Worm (Caenorhabditis elegans): ENCODE measurements around the gene F52C6.3.
"Not testable (repeated sequence)": the region's sequence is repeated elsewhere in the genome, so short reads cannot be mapped to it uniquely, and the experiment has no call there.

Gene F52C6.3

ce11 chrII:1939652-1940051 lies 15.1 kb downstream of the F52C6.3 start, which contains the start of gene ZK250.13:
ZK250.13 (minus strand) TSS chrII:1939752.
- no peak for TF ChIP-seq skn-1 (tag; optimal IDR thresholded peaks at IDR 0.05)
- peak; percentile 65 for TF ChIP-seq elt-2 (tag; optimal IDR thresholded peaks at IDR 0.05)
- no peak for TF ChIP-seq jun-1 (tag; optimal IDR thresholded peaks at IDR 0.05)
- no peak for TF ChIP-seq ZK546.5 (tag; optimal IDR thresholded peaks at IDR 0.05)
- no peak for TF ChIP-seq sea-2 (GFP tag; optimal IDR thresholded peaks at IDR 0.05)
- no peak for TF ChIP-seq nhr-77 (tag; optimal IDR thresholded peaks at IDR 0.05)
- TF ChIP-seq fkh-10 (GFP tag; optimal IDR thresholded peaks at IDR 0.05): no peak
- TF ChIP-seq lsy-12 (tag; optimal IDR thresholded peaks at IDR 0.05): no peak

- TF ChIP-seq ceh-9 (tag; optimal IDR thresholded peaks at IDR 0.05) (no peak), zag-1 (tag; optimal IDR thresholded peaks at IDR 0.05) (no peak), tbx-2 (tag; optimal IDR thresholded peaks at IDR 0.05) (no peak), sea-2 (GFP tag; optimal IDR thresholded peaks at IDR 0.05) (no peak), aly-2 (tag; optimal IDR thresholded peaks at IDR 0.05) (no peak), nhr-25 (tag; optimal IDR thresholded peaks at IDR 0.05) (no peak), hmg-11 (tag; optimal IDR thresholded peaks at IDR 0.05) (no peak), nhr-11 (tag; optimal IDR thresholded peaks at IDR 0.05) (no peak), skn-1 (tag; optimal IDR thresholded peaks at IDR 0.05) (no peak), ama-1 (optimal IDR thresholded peaks at IDR 0.05) (no peak), R02D3.7 (tag; optimal IDR thresholded peaks at IDR 0.05) (no peak), elt-3 (tag; optimal IDR thresholded peaks at IDR 0.05) (no peak), daf-12 (tag; optimal IDR thresholded peaks at IDR 0.05) (no peak), lsy-12 (tag; optimal IDR thresholded peaks at IDR 0.05) (no peak), ZK546.5 (tag; optimal IDR thresholded peaks at IDR 0.05) (no peak), unc-62 (GFP tag; optimal IDR thresholded peaks at IDR 0.05) (no peak), ztf-4 (tag; optimal IDR thresholded peaks at IDR 0.05) (no peak), nhr-67 (tag; optimal IDR thresholded peaks at IDR 0.05) (no peak), fos-1 (tag; optimal IDR thresholded peaks at IDR 0.05) (no peak)
Observed at ce11 chrII:1945093-1945492, 20.5 kb downstream of the F52C6.3 start, which contains the start of gene ZK250.14. ZK250.14 (minus strand) TSS chrII:1945193.

ce11 chrII:1946427-1946826 lies 21.9 kb downstream of the F52C6.3 start, which contains the start of gene math-48:
math-48 (minus strand) TSS chrII:1946527.
- TF ChIP-seq nhr-77 (tag; optimal IDR thresholded peaks at IDR 0.05): no peak
- TF ChIP-seq ceh-9 (tag; optimal IDR thresholded peaks at IDR 0.05): no peak
- no peak for TF ChIP-seq fos-1 (tag; optimal IDR thresholded peaks at IDR 0.05)
- no peak for TF ChIP-seq mdl-1 (tag; optimal IDR thresholded peaks at IDR 0.05)
- no peak for TF ChIP-seq sea-2 (GFP tag; optimal IDR thresholded peaks at IDR 0.05)
- no peak for TF ChIP-seq lsy-12 (tag; optimal IDR thresholded peaks at IDR 0.05)
- no peak for TF ChIP-seq egl-27 (tag; optimal IDR thresholded peaks at IDR 0.05)
- TF ChIP-seq fkh-10 (GFP tag; optimal IDR thresholded peaks at IDR 0.05): no peak
- no peak for TF ChIP-seq aly-2 (tag; optimal IDR thresholded peaks at IDR 0.05)
- TF ChIP-seq lin-39 (tag; optimal IDR thresholded peaks at IDR 0.05): no peak
- no peak for TF ChIP-seq ztf-11 (tag; optimal IDR thresholded peaks at IDR 0.05)
- no peak for TF ChIP-seq nhr-76 (tag; optimal IDR thresholded peaks at IDR 0.05)
- TF ChIP-seq hmg-11 (tag; optimal IDR thresholded peaks at IDR 0.05): no peak
- no peak for TF ChIP-seq skn-1 (tag; optimal IDR thresholded peaks at IDR 0.05)
- TF ChIP-seq ZK546.5 (tag; optimal IDR thresholded peaks at IDR 0.05): no peak
- no peak for TF ChIP-seq elt-2 (tag; optimal IDR thresholded peaks at IDR 0.05)
- TF ChIP-seq nhr-11 (tag; optimal IDR thresholded peaks at IDR 0.05): no peak
- TF ChIP-seq lin-15B (tag; optimal IDR thresholded peaks at IDR 0.05): no peak
- no peak for TF ChIP-seq R02D3.7 (tag; optimal IDR thresholded peaks at IDR 0.05)

ce11 chrII:1948393-1948792 lies 23.8 kb downstream of the F52C6.3 start, which contains the start of gene ZK250.2:
ZK250.2 (plus strand) TSS chrII:1948693.
- TF ChIP-seq eor-1, ZK546.5, hmg-11 (tag; optimal IDR thresholded peaks at IDR 0.05): not testable (repeated sequence)

- TF ChIP-seq lsy-12 (tag; optimal IDR thresholded peaks at IDR 0.05) (no peak), pqm-1 (tag; optimal IDR thresholded peaks at IDR 0.05) (peak; percentile 81), elt-3 (tag; optimal IDR thresholded peaks at IDR 0.05) (peak in 1 of 3 experiments; percentile 28), jun-1 (tag; optimal IDR thresholded peaks at IDR 0.05) (peak; percentile 68), egl-27 (tag; optimal IDR thresholded peaks at IDR 0.05) (no peak), elt-2 (tag; optimal IDR thresholded peaks at IDR 0.05) (peak; percentile 99), ceh-28 (tag; optimal IDR thresholded peaks at IDR 0.05) (no peak)
Observed at ce11 chrII:1949119-1949518, 24.6 kb downstream of the F52C6.3 start.
